Worm (Caenorhabditis elegans): Measurements from ENCODE around the gene nfyc-1.

nfyc-1 gene

ce11 chrII:66322-66721, 22.6 kb downstream of the nfyc-1 start:
- TF ChIP-seq nhr-43 (tag; optimal IDR thresholded peaks at IDR 0.05; ENCODE audit: poor library complexity, severe bottlenecking) (peak; percentile 72), ceh-82 (tag; optimal IDR thresholded peaks at IDR 0.05) (no peak), ama-1 (optimal IDR thresholded peaks at IDR 0.05) (no peak), zag-1 (tag; optimal IDR thresholded peaks at IDR 0.05) (no peak), nfya-1 (tag; optimal IDR thresholded peaks at IDR 0.05; ENCODE audit: insufficient read depth) (peak; percentile 10), nhr-25 (tag; optimal IDR thresholded peaks at IDR 0.05) (peak; percentile 90), elt-2 (tag; optimal IDR thresholded peaks at IDR 0.05) (peak; percentile 3), nhr-67 (tag; optimal IDR thresholded peaks at IDR 0.05) (no peak), nhr-12 (tag; optimal IDR thresholded peaks at IDR 0.05) (no peak), elt-3 (tag; optimal IDR thresholded peaks at IDR 0.05) (peak in 1 of 3 experiments; percentile 53), tbx-2 (tag; optimal IDR thresholded peaks at IDR 0.05) (no peak), skn-1 (tag; optimal IDR thresholded peaks at IDR 0.05) (no peak), lin-39 (tag; optimal IDR thresholded peaks at IDR 0.05) (peak; percentile 3), hmg-11 (tag; optimal IDR thresholded peaks at IDR 0.05) (peak; percentile 56), pha-4 (tag; optimal IDR thresholded peaks at IDR 0.05) (peak; percentile 27), nhr-23 (tag; optimal IDR thresholded peaks at IDR 0.05) (peak; percentile 76), mdl-1 (tag; optimal IDR thresholded peaks at IDR 0.05) (no peak), aly-2 (tag; optimal IDR thresholded peaks at IDR 0.05) (no peak), nhr-28 (tag; optimal IDR thresholded peaks at IDR 0.05) (no peak), ztf-4 (tag; optimal IDR thresholded peaks at IDR 0.05) (no peak), jun-1 (tag; optimal IDR thresholded peaks at IDR 0.05) (peak; percentile 28)

ce11 chrII:67663-68062, 24.0 kb downstream of the nfyc-1 start:
- TF ChIP-seq elt-2 (tag; optimal IDR thresholded peaks at IDR 0.05): peak; percentile 41
- peak; percentile 27 for TF ChIP-seq pqm-1 (tag; optimal IDR thresholded peaks at IDR 0.05)
- no peak for TF ChIP-seq ztf-11 (tag; optimal IDR thresholded peaks at IDR 0.05)
- no peak for TF ChIP-seq nhr-67 (tag; optimal IDR thresholded peaks at IDR 0.05)

ce11 chrII:68757-69156, 25.1 kb downstream of the nfyc-1 start:
- TF ChIP-seq nhr-25 (tag; optimal IDR thresholded peaks at IDR 0.05) (no peak), ama-1 (optimal IDR thresholded peaks at IDR 0.05) (no peak), elt-3 (tag; optimal IDR thresholded peaks at IDR 0.05) (no peak), ztf-11 (tag; optimal IDR thresholded peaks at IDR 0.05) (no peak), elt-2 (tag; optimal IDR thresholded peaks at IDR 0.05) (no peak), ceh-16 (tag; optimal IDR thresholded peaks at IDR 0.05) (no peak), lin-39 (tag; optimal IDR thresholded peaks at IDR 0.05) (no peak), aly-2 (tag; optimal IDR thresholded peaks at IDR 0.05) (no peak), nhr-67 (tag; optimal IDR thresholded peaks at IDR 0.05) (no peak), mml-1 (tag; optimal IDR thresholded peaks at IDR 0.05) (no peak), nhr-43 (tag; optimal IDR thresholded peaks at IDR 0.05; ENCODE audit: poor library complexity, severe bottlenecking) (no peak), nhr-11 (tag; optimal IDR thresholded peaks at IDR 0.05) (no peak), ceh-28 (tag; optimal IDR thresholded peaks at IDR 0.05) (no peak), pqm-1 (tag; optimal IDR thresholded peaks at IDR 0.05) (no peak), fos-1 (tag; optimal IDR thresholded peaks at IDR 0.05) (no peak), jun-1 (tag; optimal IDR thresholded peaks at IDR 0.05) (no peak), ztf-4 (tag; optimal IDR thresholded peaks at IDR 0.05) (no peak)

ce11 chrII:69354-69753, 25.6 kb downstream of the nfyc-1 start, which contains the start of gene egl-26:
Gene egl-26 (plus strand): TSS chrII:69654.
- TF ChIP-seq hmg-11 (tag; optimal IDR thresholded peaks at IDR 0.05) (no peak), nhr-43 (tag; optimal IDR thresholded peaks at IDR 0.05; ENCODE audit: poor library complexity, severe bottlenecking) (no peak), unc-62 (GFP tag; optimal IDR thresholded peaks at IDR 0.05) (no peak), nhr-237 (tag; optimal IDR thresholded peaks at IDR 0.05) (no peak), lin-39 (tag; optimal IDR thresholded peaks at IDR 0.05) (no peak), jun-1 (tag; optimal IDR thresholded peaks at IDR 0.05) (no peak), eor-1 (tag; optimal IDR thresholded peaks at IDR 0.05) (no peak), snpc-4 (tag; optimal IDR thresholded peaks at IDR 0.05) (no peak), unc-39 (tag; optimal IDR thresholded peaks at IDR 0.05) (no peak), pha-4 (tag; optimal IDR thresholded peaks at IDR 0.05) (no peak), fkh-2 (tag; optimal IDR thresholded peaks at IDR 0.05) (no peak), ceh-9 (tag; optimal IDR thresholded peaks at IDR 0.05) (no peak), nfya-1 (tag; optimal IDR thresholded peaks at IDR 0.05; ENCODE audit: insufficient read depth) (no peak), fos-1 (tag; optimal IDR thresholded peaks at IDR 0.05) (no peak)

Data from whole organism, L3 larva.